Fruit fly (Drosophila melanogaster): ENCODE measurements around the gene BigH1.
A peak's percentile ranks its signal among the peaks of the same experiment; 100 is the strongest.

The BigH1 gene

DNA sequence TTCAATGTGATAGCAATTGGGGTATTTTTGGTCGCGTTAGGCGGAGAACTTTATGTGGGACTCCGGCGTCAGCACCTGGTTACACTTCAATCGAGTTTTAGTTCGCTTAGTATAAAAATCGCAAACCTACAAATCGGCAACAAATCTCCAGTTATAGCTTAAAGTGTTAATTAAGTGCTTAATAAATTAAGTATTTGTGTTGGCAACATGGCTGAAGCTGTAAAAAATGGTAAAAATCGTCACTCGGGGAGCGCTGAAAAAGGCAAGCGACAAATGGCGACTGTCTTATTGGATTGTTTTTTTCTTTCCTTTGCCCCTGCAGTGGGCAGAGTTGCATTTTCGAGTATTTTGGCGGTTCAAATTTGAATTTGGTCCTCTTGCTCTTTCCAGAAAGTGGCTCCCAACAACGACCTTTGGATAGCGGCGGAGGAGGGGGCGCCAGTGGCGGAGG is 3.9 kb upstream of the BigH1 start, which contains the start of gene Hexim (continued):
- TF ChIP-seq Hand (GFP tag; optimal IDR thresholded peaks at IDR 0.05) (no peak), sug (tag; optimal IDR thresholded peaks at IDR 0.05) (no peak), ara (GFP tag; IDR thresholded peaks at IDR 0.05) (no peak), CG10979 (tag; optimal IDR thresholded peaks at IDR 0.05) (peak; percentile 0), vnd (GFP tag; IDR thresholded peaks at IDR 0.05; ENCODE audit: partially characterized antibody) (no peak), HmgZ (tag; optimal IDR thresholded peaks at IDR 0.05) (peak; percentile 38), Camta (GFP tag; optimal IDR thresholded peaks at IDR 0.05) (no peak), CG12104 (GFP tag; optimal IDR thresholded peaks at IDR 0.05) (no peak), CG15269 (tag; optimal IDR thresholded peaks at IDR 0.05) (no peak), nerfin-2 (GFP tag; IDR thresholded peaks at IDR 0.05; ENCODE audit: partially characterized antibody) (no peak), Kr (GFP tag; optimal IDR thresholded peaks at IDR 0.05) (no peak), Atf3 (GFP tag; optimal IDR thresholded peaks at IDR 0.05) (no peak), D (optimal IDR thresholded peaks at IDR 0.05) (no peak), D (GFP tag; optimal IDR thresholded peaks at IDR 0.05) (no peak), CG3407 (GFP tag; optimal IDR thresholded peaks at IDR 0.05) (no peak), eyg (GFP tag; optimal IDR thresholded peaks at IDR 0.05) (no peak), MESR4 (GFP tag; optimal IDR thresholded peaks at IDR 0.05) (peak; percentile 88), caup (GFP tag; optimal IDR thresholded peaks at IDR 0.05; ENCODE audit: severe bottlenecking) (no peak), CG14710 (tag; optimal IDR thresholded peaks at IDR 0.05) (peak; percentile 73), CG14965 (GFP tag; optimal IDR thresholded peaks at IDR 0.05; ENCODE audit: borderline replicate concordance) (no peak), HHEX (GFP tag; optimal IDR thresholded peaks at IDR 0.05) (no peak), Stat92E (GFP tag; optimal IDR thresholded peaks at IDR 0.05) (peak in 1 of 3 experiments; percentile 78), Aef1 (GFP tag; IDR thresholded peaks at IDR 0.05) (no peak), CG10366 (GFP tag; IDR thresholded peaks at IDR 0.05) (no peak), Bgb (GFP tag; IDR thresholded peaks at IDR 0.05; ENCODE audit: partially characterized antibody) (no peak), CG10565 (GFP tag; optimal IDR thresholded peaks at IDR 0.05) (no peak), CG12659 (GFP tag; optimal IDR thresholded peaks at IDR 0.05) (peak; percentile 75), CG4730 (GFP tag; IDR thresholded peaks at IDR 0.05) (no peak), CG14050 (GFP tag; IDR thresholded peaks at IDR 0.05) (no peak), Xbp1 (GFP tag; optimal IDR thresholded peaks at IDR 0.05) (no peak), CG34422 (GFP tag; IDR thresholded peaks at IDR 0.05) (no peak), kay (GFP tag; optimal IDR thresholded peaks at IDR 0.05) (no peak), insv (GFP tag; optimal IDR thresholded peaks at IDR 0.05) (peak; percentile 39 to 95), Opbp (GFP tag; IDR thresholded peaks at IDR 0.05; ENCODE audit: partially characterized antibody) (0 out of 3 replicates have a peak, but pooled peaks have one; percentile 39), CG13296 (GFP tag; optimal IDR thresholded peaks at IDR 0.05) (no peak), CG14860 (GFP tag; IDR thresholded peaks at IDR 0.05; ENCODE audit: partially characterized antibody) (no peak)

DNA sequence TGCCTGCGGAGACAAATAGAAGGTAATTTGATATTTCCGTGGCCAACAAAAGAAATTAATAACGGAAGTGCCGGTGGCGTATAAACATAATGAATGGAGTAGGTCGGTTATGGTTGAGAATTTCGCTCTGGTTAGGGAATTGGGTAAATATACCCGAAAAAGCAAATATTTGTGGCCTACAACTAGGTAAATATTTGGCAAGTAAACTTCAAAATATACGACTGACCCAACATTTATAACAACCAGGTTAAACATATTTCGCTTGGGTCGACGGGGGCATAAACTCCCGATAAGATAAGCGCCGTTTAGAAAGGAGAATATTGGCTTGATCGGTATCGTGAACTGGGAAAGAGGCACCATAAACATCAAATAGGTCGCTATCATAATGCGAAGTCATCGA is 7.6 kb downstream of the BigH1 start:
- no peak for TF ChIP-seq B-H1 (GFP tag; IDR thresholded peaks at IDR 0.05)
- TF ChIP-seq Lim3 (GFP tag; IDR thresholded peaks at IDR 0.05): no peak
- peak; percentile 51 for TF ChIP-seq CG2875 (GFP tag; optimal IDR thresholded peaks at IDR 0.05)
- no peak for TF ChIP-seq CG12942 (GFP tag; optimal IDR thresholded peaks at IDR 0.05)
- TF ChIP-seq MBD-R2 (GFP tag; IDR thresholded peaks at IDR 0.05): no peak
- TF ChIP-seq Myb (GFP tag; optimal IDR thresholded peaks at IDR 0.05): no peak
- TF ChIP-seq CG5245 (GFP tag; optimal IDR thresholded peaks at IDR 0.05): no peak
- TF ChIP-seq gsb (GFP tag; IDR thresholded peaks at IDR 0.05): no peak
- no peak for TF ChIP-seq rib (GFP tag; IDR thresholded peaks at IDR 0.05)
- TF ChIP-seq CG10274 (GFP tag; optimal IDR thresholded peaks at IDR 0.05): peak; percentile 3
- peak; percentile 81 for TF ChIP-seq CG1233 (GFP tag; optimal IDR thresholded peaks at IDR 0.05)
- TF ChIP-seq phol (tag; optimal IDR thresholded peaks at IDR 0.05): peak; percentile 1
- TF ChIP-seq toy (GFP tag; IDR thresholded peaks at IDR 0.05): no peak
- peak; percentile 78 for TF ChIP-seq CrebB (tag; optimal IDR thresholded peaks at IDR 0.05)
- TF ChIP-seq CG11093 (GFP tag; IDR thresholded peaks at IDR 0.05): no peak
- no peak for TF ChIP-seq CG6683 (GFP tag; optimal IDR thresholded peaks at IDR 0.05)
- TF ChIP-seq CG12299 (tag; optimal IDR thresholded peaks at IDR 0.05): peak; percentile 5

Data from whole organism, embryonic.